Worm (Caenorhabditis elegans) whole organism, late embryonic: Measurements from ENCODE around the gene srx-51.

Experiments
- K02D7.2 ChIP-seq: sonication (generic microtip); optimal IDR thresholded peaks from 2 replicates; lab custom pipeline; 2017; ENCODE audit warnings: mild to moderate bottlenecking, missing genetic modification characterization, missing compliant biosample characterization
- Y22D7AL.16 ChIP-seq: sonication (generic microtip); optimal IDR thresholded peaks from 2 replicates; lab custom pipeline; 2016; ENCODE audit warnings: missing genetic modification characterization, missing compliant biosample characterization
- ama-1 ChIP-seq: fragments of 150-350 bp; optimal IDR thresholded peaks from 2 replicates; lab custom pipeline; 2014
- eyg-1 ChIP-seq: sonication (generic microtip); optimal IDR thresholded peaks from 2 replicates; lab custom pipeline; 2016; ENCODE audit warnings: missing genotype, missing genetic modification characterization, missing compliant biosample characterization
- gmeb-2 ChIP-seq: sonication (generic microtip); optimal IDR thresholded peaks from 2 replicates; lab custom pipeline; 2016; ENCODE audit warnings: missing genetic modification characterization, inconsistent platforms, missing compliant biosample characterization
- madf-2 ChIP-seq: sonication (generic microtip); optimal IDR thresholded peaks from 2 replicates; lab custom pipeline; 2017; ENCODE audit warnings: missing genetic modification characterization, missing compliant biosample characterization
- sox-2 ChIP-seq: fragments of 200-800 bp; sonication (Bioruptor generic); IDR thresholded peaks from 2 replicates; pipeline ENCODE4 v1.3.6; 2022; ENCODE audit warnings: missing genetic modification reagents, missing genetic modification characterization, missing compliant biosample characterization
- tbx-2 ChIP-seq: sonication (generic microtip); optimal IDR thresholded peaks from 2 replicates; lab custom pipeline; 2016; ENCODE audit warnings: missing genetic modification characterization, missing compliant biosample characterization
- unc-86 ChIP-seq: sonication (generic microtip); optimal IDR thresholded peaks from 2 replicates; lab custom pipeline; 2016; ENCODE audit warnings: missing genetic modification characterization, missing compliant biosample characterization

DNA sequence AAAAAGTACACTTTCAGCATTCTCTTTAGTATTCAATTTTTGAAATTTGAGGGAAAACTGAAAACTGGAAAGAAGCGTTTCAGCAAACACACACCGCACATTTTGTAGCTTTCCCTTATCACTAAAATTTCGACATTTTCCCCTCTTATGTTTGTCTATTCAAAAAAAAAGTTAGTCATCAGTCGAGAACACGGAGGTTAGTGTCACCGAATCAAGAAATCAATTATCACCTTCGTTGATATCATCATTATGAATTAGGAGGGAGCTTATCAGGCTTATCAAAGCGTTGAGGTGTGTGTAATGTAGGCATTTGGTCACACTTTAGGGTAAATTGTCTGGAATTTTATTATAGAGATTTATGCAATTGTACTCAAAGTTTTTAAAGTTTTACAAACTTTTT, 16.9 kb downstream of the srx-51 start, which contains the start of gene cpr-3:
- no peak for TF ChIP-seq tbx-2
- no peak for TF ChIP-seq madf-2 (tag; lab: Kevin White, UChicago)
- TF ChIP-seq gmeb-2 (tag; lab: Kevin White, UChicago) = no peak
- TF ChIP-seq unc-86 (tag; lab: Kevin White, UChicago) = no peak
- TF ChIP-seq K02D7.2 (tag; lab: Kevin White, UChicago) = no peak
- no peak for TF ChIP-seq sox-2 (GFP tag; lab: Robert Waterston, UW)
- no peak for TF ChIP-seq eyg-1
- no peak for TF ChIP-seq ama-1
- TF ChIP-seq Y22D7AL.16 = no peak
